Worm (Caenorhabditis elegans) whole organism, L4 larva: ENCODE measurements around the gene puf-7.

ENCODE experiments used
- F44E2.7 ChIP-seq: fragments of 200-800 bp; sonication (Bioruptor generic); IDR thresholded peaks from 2 replicates; pipeline ENCODE4 v2.1.2; 2022; ENCODE audit warnings: missing genetic modification characterization, missing compliant biosample characterization
- F49E8.2 ChIP-seq: sonication (generic microtip); optimal IDR thresholded peaks from 2 replicates; lab custom pipeline; 2016; ENCODE audit warnings: missing compliant biosample characterization, mild to moderate bottlenecking, missing genetic modification characterization, borderline replicate concordance
- ZK337.2 ChIP-seq: fragments of 200-800 bp; sonication (Bioruptor generic); IDR thresholded peaks from 2 replicates; pipeline ENCODE4 v1.3.6; 2022; ENCODE audit warnings: missing genetic modification reagents, missing genetic modification characterization, missing compliant biosample characterization
- aha-1 ChIP-seq: fragments of 150-350 bp; peaks from one replicate; lab custom pipeline; 2014; ENCODE audit warnings: missing biosample characterization, missing genetic modification characterization
- ceh-20 ChIP-seq: fragments of 200-800 bp; sonication (Bioruptor generic); IDR thresholded peaks from 2 replicates; pipeline ENCODE4 v1.3.6; 2022; ENCODE audit warnings: missing genetic modification reagents, missing genetic modification characterization, missing compliant biosample characterization
- ceh-28 ChIP-seq: fragments of 150-350 bp; optimal IDR thresholded peaks from 2 replicates; lab custom pipeline; 2014; ENCODE audit warnings: missing biosample characterization, missing genetic modification reagents, missing genetic modification characterization
- daf-12 ChIP-seq: fragments of 150-350 bp; optimal IDR thresholded peaks from 2 replicates; lab custom pipeline; 2014; ENCODE audit warnings: missing biosample characterization, missing genetic modification reagents, missing genetic modification characterization
- dmd-9 ChIP-seq: fragments of 200-800 bp; sonication (Bioruptor generic); IDR thresholded peaks from 2 replicates; pipeline ENCODE4 v1.3.6; 2022; ENCODE audit warnings: missing genetic modification reagents, missing genetic modification characterization, missing compliant biosample characterization
- duxl-1 ChIP-seq: sonication (generic microtip); optimal IDR thresholded peaks from 2 replicates; lab custom pipeline; 2016; ENCODE audit warnings: mild to moderate bottlenecking, missing genetic modification characterization, moderate library complexity, missing compliant biosample characterization; ENCODE audit not compliant: poor library complexity
- fkh-10 ChIP-seq: fragments of 150-350 bp; optimal IDR thresholded peaks from 2 replicates; lab custom pipeline; 2014; ENCODE audit warnings: missing biosample characterization, missing genetic modification reagents, missing genetic modification characterization
- hlh-11 ChIP-seq: fragments of 200-800 bp; sonication (Bioruptor generic); optimal IDR thresholded peaks from 2 replicates; lab custom pipeline; 2018; ENCODE audit warnings: mild to moderate bottlenecking, missing genetic modification characterization, missing compliant biosample characterization
- jun-1 ChIP-seq: fragments of 150-350 bp; optimal IDR thresholded peaks from 2 replicates; lab custom pipeline; 2014; ENCODE audit warnings: missing biosample characterization, missing genetic modification reagents, missing genetic modification characterization
- lin-1 ChIP-seq: fragments of 200-800 bp; sonication (Bioruptor generic); IDR thresholded peaks from 2 replicates; pipeline ENCODE4 v1.3.6; 2022; ENCODE audit warnings: missing genetic modification reagents, missing genetic modification characterization, missing compliant biosample characterization
- lir-3 ChIP-seq: sonication (generic microtip); optimal IDR thresholded peaks from 2 replicates; lab custom pipeline; 2016; ENCODE audit warnings: mild to moderate bottlenecking, missing genetic modification characterization, missing compliant biosample characterization
- madf-5 ChIP-seq, 2 experiments: fragments of 200-800 bp; sonication (Bioruptor generic); IDR thresholded peaks; 2 replicates each; pipeline ENCODE4 v1.3.6; 2022; ENCODE audit warnings: missing compliant biosample characterization in 2 of 2, missing genetic modification characterization in 2 of 2
- mdl-1 ChIP-seq, 2 experiments: fragments of 150-350 bp in 1 of 2; sonication (generic microtip) in 1 of 2; optimal IDR thresholded peaks; 2 replicates each; lab custom pipeline; 2014 to 2017; ENCODE audit warnings: missing biosample characterization in 2 of 2, missing genetic modification characterization in 2 of 2
- mep-1 ChIP-seq: fragments of 150-350 bp; sonication (generic microtip); optimal IDR thresholded peaks from 3 replicates; lab custom pipeline; 2014; ENCODE audit warnings: missing biosample characterization, missing genetic modification characterization
- mxl-3 ChIP-seq: fragments of 200-800 bp; sonication (Bioruptor generic); optimal IDR thresholded peaks from 2 replicates; lab custom pipeline; 2018; ENCODE audit warnings: mild to moderate bottlenecking, missing genetic modification characterization, missing compliant biosample characterization
- nhr-102 ChIP-seq: sonication (generic microtip); optimal IDR thresholded peaks from 2 replicates; lab custom pipeline; 2016; ENCODE audit warnings: mild to moderate bottlenecking, missing genetic modification characterization, moderate library complexity, missing compliant biosample characterization
- nhr-6 ChIP-seq: fragments of 150-350 bp; optimal IDR thresholded peaks from 2 replicates; lab custom pipeline; 2014; ENCODE audit warnings: missing biosample characterization, missing genetic modification characterization
- pha-4 ChIP-seq, 2 experiments: fragments of 150-350 bp in 1 of 2; fragments of 200-800 bp in 1 of 2; sonication (Bioruptor generic) in 1 of 2; IDR thresholded peaks in 1 of 2; optimal IDR thresholded peaks in 1 of 2; 2 replicates each; pipeline versions ENCODE4 v1.3.6 to Lab custom; 2014 to 2022; ENCODE audit warnings: missing genetic modification characterization in 2 of 2, missing genetic modification reagents in 2 of 2, missing biosample characterization in 1 of 2, missing compliant biosample characterization in 1 of 2
- spr-1 ChIP-seq: sonication (generic microtip); optimal IDR thresholded peaks from 2 replicates; lab custom pipeline; 2016; ENCODE audit warnings: mild to moderate bottlenecking, missing genetic modification characterization, missing compliant biosample characterization
- unc-39 ChIP-seq: sonication (generic microtip); optimal IDR thresholded peaks from 2 replicates; lab custom pipeline; 2017; ENCODE audit warnings: missing biosample characterization, missing genetic modification characterization
- unc-62 ChIP-seq, 3 experiments: fragments of 150-350 bp in 1 of 3; sonication (generic microtip); optimal IDR thresholded peaks in 2 of 3; peaks in 1 of 3; 1 replicate in 1 of 3; 2 replicates in 2 of 3; lab custom pipeline; 2014 to 2017; ENCODE audit warnings: missing biosample characterization in 3 of 3, missing genetic modification characterization in 3 of 3, missing genetic modification reagents in 3 of 3, missing genotype in 1 of 3
- zfp-3 ChIP-seq: fragments of 200-800 bp; sonication (Bioruptor generic); conservative IDR thresholded peaks from 2 replicates; pipeline ENCODE4 v1.3.6; 2022; ENCODE audit warnings: missing genetic modification reagents, missing genetic modification characterization, missing compliant biosample characterization
- zip-2 ChIP-seq: fragments of 150-350 bp; optimal IDR thresholded peaks from 2 replicates; lab custom pipeline; 2014; ENCODE audit warnings: missing biosample characterization, missing genetic modification characterization

Gene puf-7

ce11 chrIV:5502610-5503009 is 16.1 kb downstream of the puf-7 start:
- TF ChIP-seq madf-5 (GFP tag; IDR thresholded peaks at IDR 0.05; lab: Robert Waterston, UW) (no peak), mxl-3 (GFP tag; lab: Kevin White, UChicago) (no peak), zfp-3 (no peak), unc-62 (GFP tag; optimal IDR thresholded peaks at IDR 0.05 in 1 of 2; lab: Kevin White, UChicago) (peak in 1 of 2 experiments; percentile 98), unc-62 (tag; optimal IDR thresholded peaks at IDR 0.05; lab: Kevin White, UChicago) (no peak), unc-39 (tag; lab: Kevin White, UChicago) (no peak), ceh-20 (GFP tag; lab: Robert Waterston, UW) (no peak), jun-1 (tag; lab: Kevin White, UChicago) (no peak), mep-1 (tag; lab: Kevin White, UChicago) (no peak), zip-2 (tag; lab: Kevin White, UChicago) (no peak)

ce11 chrIV:5506642-5507041 is 20.1 kb downstream of the puf-7 start:
- no peak for TF ChIP-seq F49E8.2 (tag; lab: Kevin White, UChicago)
- no peak for TF ChIP-seq lin-1 (GFP tag; lab: Robert Waterston, UW)
- no peak for TF ChIP-seq spr-1 (tag; lab: Kevin White, UChicago)
- no peak for TF ChIP-seq pha-4 (GFP tag; IDR thresholded peaks at IDR 0.05; lab: Robert Waterston, UW)
- TF ChIP-seq pha-4 (tag; optimal IDR thresholded peaks at IDR 0.05; lab: Kevin White, UChicago) = no peak
- TF ChIP-seq duxl-1 (tag; lab: Kevin White, UChicago) = no peak
- TF ChIP-seq fkh-10 (GFP tag; lab: Kevin White, UChicago) = no peak

DNA sequence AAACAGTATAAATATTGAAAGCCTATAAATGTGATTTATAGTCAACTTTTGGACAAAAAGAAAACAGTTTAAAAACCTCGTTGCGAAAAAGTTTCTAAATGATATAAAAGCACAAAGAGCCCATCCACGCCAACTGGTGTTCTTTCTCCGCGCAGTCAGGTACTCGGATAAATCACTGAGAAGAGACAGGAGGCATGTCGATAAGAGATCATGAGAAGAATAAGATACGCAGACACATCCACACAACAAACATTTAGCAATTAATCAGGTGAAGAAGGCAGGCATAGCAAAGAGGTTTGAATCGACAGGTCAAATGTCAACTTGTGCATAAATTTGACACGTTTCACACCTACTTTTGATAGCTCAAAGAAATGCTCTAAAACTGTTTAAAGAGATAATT is 21.2 kb downstream of the puf-7 start:
- no peak for TF ChIP-seq F44E2.7 (GFP tag; lab: Robert Waterston, UW)
- TF ChIP-seq ceh-28 (tag; lab: Kevin White, UChicago) = no peak
- no peak for TF ChIP-seq jun-1 (tag; lab: Kevin White, UChicago)

DNA sequence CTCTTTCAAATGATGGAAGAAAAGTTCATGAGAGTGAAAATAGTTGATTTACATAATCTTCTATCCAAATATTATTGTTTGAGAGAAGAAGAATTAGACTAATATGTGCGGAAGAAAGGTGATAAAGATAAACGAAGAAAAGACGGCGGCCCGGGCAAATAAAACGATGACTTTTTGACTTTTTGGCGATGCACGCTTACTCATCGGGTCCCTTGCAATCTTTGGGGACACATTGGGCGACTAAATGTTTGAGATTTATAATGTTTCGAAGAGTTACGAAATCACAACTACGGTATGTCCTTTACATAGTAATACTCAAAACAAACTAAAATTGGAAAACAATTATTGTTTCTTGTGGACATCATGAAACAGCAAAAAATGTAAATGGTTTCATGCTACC is 28.3 kb downstream of the puf-7 start:
- TF ChIP-seq lir-3 (tag; lab: Kevin White, UChicago) = no peak
- peak in 1 of 2 experiments; percentile 94 for TF ChIP-seq unc-62 (GFP tag; optimal IDR thresholded peaks at IDR 0.05 in 1 of 2; lab: Kevin White, UChicago)
- no peak for TF ChIP-seq unc-62 (tag; optimal IDR thresholded peaks at IDR 0.05; lab: Kevin White, UChicago)
- TF ChIP-seq mdl-1 (tag; optimal IDR thresholded peaks at IDR 0.05; lab: Kevin White, UChicago) = no peak
- no peak for TF ChIP-seq dmd-9 (GFP tag; lab: Robert Waterston, UW)
- TF ChIP-seq, all 104 proteins: peak for 1

DNA sequence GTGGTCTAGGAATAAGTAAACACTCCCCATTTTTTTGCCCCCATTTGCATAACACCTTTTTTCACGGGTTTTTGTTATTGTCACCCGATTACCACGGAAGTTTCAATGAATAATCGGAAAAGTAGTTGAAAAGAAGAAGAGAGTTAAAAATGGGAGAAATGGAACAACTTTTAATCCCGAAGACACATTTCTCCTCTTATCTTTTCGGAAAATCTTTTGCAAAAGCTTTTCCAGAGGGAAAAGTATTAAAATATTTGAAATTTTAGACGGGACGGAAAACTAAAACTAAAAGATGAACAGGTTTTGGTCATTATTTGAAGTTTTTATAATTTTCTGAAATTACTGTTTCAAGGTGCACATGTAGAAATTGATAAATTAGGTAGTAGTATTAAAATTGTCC is 32.5 kb downstream of the puf-7 start:
- TF ChIP-seq unc-39 (tag; lab: Kevin White, UChicago) (no peak), nhr-102 (tag; lab: Kevin White, UChicago) (no peak), unc-62 (GFP tag; optimal IDR thresholded peaks at IDR 0.05 in 1 of 2; lab: Kevin White, UChicago) (peak in 1 of 2 experiments; percentile 80), unc-62 (tag; optimal IDR thresholded peaks at IDR 0.05; lab: Kevin White, UChicago) (no peak), ZK337.2 (no peak), daf-12 (tag; lab: Kevin White, UChicago) (no peak)

- TF ChIP-seq hlh-11 (tag; lab: Kevin White, UChicago) (no peak), nhr-6 (tag; lab: Kevin White, UChicago) (peak; percentile 42), pha-4 (GFP tag; IDR thresholded peaks at IDR 0.05; lab: Robert Waterston, UW) (no peak), pha-4 (tag; optimal IDR thresholded peaks at IDR 0.05; lab: Kevin White, UChicago) (peak; percentile 22), aha-1 (tag; lab: Kevin White, UChicago) (peak; percentile 48)
- TF ChIP-seq, all 104 proteins: peak for 3
Measured at ce11 chrIV:5526711-5527383, 40.3 kb downstream of the puf-7 start.
